Worm (Caenorhabditis elegans) whole organism, L4/young adult: ENCODE measurements around the gene let-767.

Experiments
- W03F9.2 ChIP-seq: fragments of 150-350 bp; optimal IDR thresholded peaks from 2 replicates; lab custom pipeline; 2014; ENCODE audit warnings: missing biosample characterization, missing genetic modification characterization
- dao-5 ChIP-seq: sonication (generic microtip); optimal IDR thresholded peaks from 2 replicates; lab custom pipeline; 2016; ENCODE audit warnings: missing genotype, missing genetic modification characterization, moderate library complexity, missing compliant biosample characterization
- him-1 ChIP-seq: sonication (generic microtip); optimal IDR thresholded peaks from 2 replicates; lab custom pipeline; 2016; ENCODE audit warnings: missing genotype, missing genetic modification reagents, missing genetic modification characterization, missing compliant biosample characterization

DNA sequence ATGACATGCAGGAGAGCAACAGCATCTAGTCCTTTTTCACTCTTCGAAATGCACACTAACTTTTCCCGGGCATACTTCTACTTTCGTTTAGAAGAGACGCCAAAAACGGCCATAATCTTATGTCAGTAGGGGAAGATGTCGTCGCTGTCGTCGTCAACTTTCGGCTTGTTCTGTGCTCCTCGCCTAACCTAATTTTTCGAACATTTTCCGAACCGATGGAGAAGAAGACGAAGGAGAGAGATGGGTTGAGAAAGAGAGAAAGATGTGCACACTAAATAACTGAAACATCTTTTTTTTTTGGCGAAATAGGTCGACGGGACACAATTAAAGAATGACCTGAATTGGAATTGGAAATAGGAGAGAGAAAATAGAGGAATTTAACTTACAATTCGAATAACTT is 29.4 kb downstream of the let-767 start:
- TF ChIP-seq him-1 (no peak), dao-5 (tag; lab: Kevin White, UChicago) (no peak), W03F9.2 (tag; lab: Kevin White, UChicago) (no peak)
